Fruit fly (Drosophila melanogaster) whole organism, embryonic: ENCODE data around the gene CG15923.

Experiments used
- ATbp ChIP-seq: fragments of 200-800 bp; sonication (Bioruptor generic); optimal IDR thresholded peaks from 2 replicates; lab custom pipeline; 2017; ENCODE audit warnings: missing biosample characterization, mild to moderate bottlenecking, missing genetic modification characterization, missing genetic modification reagents
- B-H2 ChIP-seq: fragments of 200-800 bp; sonication (Bioruptor generic); optimal IDR thresholded peaks from 2 replicates; lab custom pipeline; 2018; ENCODE audit warnings: missing biosample characterization, mild to moderate bottlenecking, missing genetic modification characterization
- CG10543 ChIP-seq: fragments of 200-800 bp; sonication (Bioruptor generic); optimal IDR thresholded peaks from 3 replicates; lab custom pipeline; 2017; ENCODE audit warnings: missing biosample characterization, mild to moderate bottlenecking, missing genetic modification characterization, moderate library complexity
- CG10959 ChIP-seq: fragments of 200-800 bp; sonication (Bioruptor generic); IDR thresholded peaks from 2 replicates; pipeline ENCODE4 v1.3.6; 2022; ENCODE audit warnings: missing biosample characterization, missing genetic modification characterization
- CG11398 ChIP-seq: fragments of 200-800 bp; sonication (Bioruptor generic); optimal IDR thresholded peaks from 2 replicates; lab custom pipeline; 2016; ENCODE audit warnings: missing biosample characterization, missing genetic modification characterization
- CG13287 ChIP-seq: fragments of 200-800 bp; sonication (Bioruptor generic); IDR thresholded peaks from 2 replicates; pipeline ENCODE4 v1.3.6; 2022; ENCODE audit warnings: missing biosample characterization, missing genetic modification characterization; ENCODE audit not compliant: partially characterized antibody
- CG15073 ChIP-seq: fragments of 200-800 bp; sonication (Bioruptor generic); optimal IDR thresholded peaks from 2 replicates; lab custom pipeline; 2016; ENCODE audit warnings: missing biosample characterization, missing genetic modification characterization
- CG1529 ChIP-seq: fragments of 200-800 bp; sonication (Bioruptor generic); optimal IDR thresholded peaks from 3 replicates; lab custom pipeline; 2018; ENCODE audit warnings: missing biosample characterization, missing genetic modification characterization
- CG17359 ChIP-seq: fragments of 200-800 bp; sonication (Bioruptor generic); optimal IDR thresholded peaks from 3 replicates; lab custom pipeline; 2018; ENCODE audit warnings: missing biosample characterization, mild to moderate bottlenecking, missing genetic modification characterization, moderate library complexity
- CG18764 ChIP-seq: fragments of 200-800 bp; sonication (Bioruptor generic); optimal IDR thresholded peaks from 3 replicates; lab custom pipeline; 2016; ENCODE audit warnings: missing biosample characterization, missing genetic modification characterization
- CG3163 ChIP-seq: fragments of 200-800 bp; sonication (Bioruptor generic); optimal IDR thresholded peaks from 3 replicates; lab custom pipeline; 2016; ENCODE audit warnings: missing biosample characterization, missing genetic modification characterization
- CG34224 ChIP-seq: fragments of 200-800 bp; sonication (Bioruptor generic); IDR thresholded peaks from 3 replicates; pipeline ENCODE4 v1.3.6; 2022; ENCODE audit warnings: missing biosample characterization, missing genetic modification characterization; ENCODE audit not compliant: partially characterized antibody
- CG4854 ChIP-seq: fragments of 200-800 bp; sonication (Bioruptor generic); optimal IDR thresholded peaks from 2 replicates; lab custom pipeline; 2016; ENCODE audit warnings: missing biosample characterization, missing genetic modification characterization, inconsistent platforms
- CG5180 ChIP-seq: fragments of 200-800 bp; sonication (Bioruptor generic); optimal IDR thresholded peaks from 3 replicates; lab custom pipeline; 2017; ENCODE audit warnings: missing biosample characterization, missing genetic modification characterization, mild to moderate bottlenecking, moderate library complexity, missing genetic modification reagents
- CG8290 ChIP-seq, 3 experiments: fragments of 200-800 bp; sonication (Bioruptor generic); optimal IDR thresholded peaks; 2 replicates each; lab custom pipeline; 2016 to 2019; ENCODE audit warnings: missing biosample characterization in 3 of 3, missing genetic modification characterization in 3 of 3, mild to moderate bottlenecking in 2 of 3, moderate library complexity in 1 of 3
- CG9437 ChIP-seq: fragments of 200-800 bp; sonication (Bioruptor generic); optimal IDR thresholded peaks from 2 replicates; lab custom pipeline; 2018; ENCODE audit warnings: missing biosample characterization, mild to moderate bottlenecking, missing genetic modification characterization
- HLH3B ChIP-seq: fragments of 200-800 bp; sonication (Bioruptor generic); IDR thresholded peaks from 2 replicates; pipeline ENCODE4 v1.3.6; 2022; ENCODE audit warnings: missing biosample characterization, missing genetic modification characterization
- HLH4C ChIP-seq: fragments of 200-800 bp; sonication (Bioruptor generic); IDR thresholded peaks from 3 replicates; pipeline ENCODE4 v1.3.6; 2022; ENCODE audit warnings: missing biosample characterization, missing genetic modification characterization; ENCODE audit not compliant: partially characterized antibody
- HmgZ ChIP-seq: fragments of 200-800 bp; sonication (Bioruptor generic); optimal IDR thresholded peaks from 2 replicates; lab custom pipeline; 2018; ENCODE audit warnings: missing biosample characterization, mild to moderate bottlenecking, missing genetic modification characterization
- Hr3 ChIP-seq: fragments of 200-800 bp; sonication (Bioruptor generic); optimal IDR thresholded peaks from 3 replicates; lab custom pipeline; 2016; ENCODE audit warnings: missing biosample characterization, missing genetic modification characterization
- Hsf ChIP-seq: fragments of 200-800 bp; sonication (Bioruptor generic); optimal IDR thresholded peaks from 3 replicates; lab custom pipeline; 2016; ENCODE audit warnings: missing biosample characterization, missing genetic modification characterization
- Med ChIP-seq: fragments of 200-800 bp; sonication (Bioruptor generic); peaks from one replicate; lab custom pipeline; 2016; ENCODE audit warnings: missing biosample characterization, missing genetic modification characterization, mild to moderate bottlenecking, inconsistent platforms, moderate library complexity
- Meics ChIP-seq: fragments of 200-800 bp; sonication (Bioruptor generic); optimal IDR thresholded peaks from 2 replicates; lab custom pipeline; 2017; ENCODE audit warnings: missing biosample characterization, mild to moderate bottlenecking, missing genetic modification characterization
- NC2α ChIP-seq: fragments of 200-800 bp; sonication (Bioruptor generic); optimal IDR thresholded peaks from 2 replicates; lab custom pipeline; 2016; ENCODE audit warnings: missing biosample characterization, missing genetic modification characterization
- NFAT ChIP-seq: fragments of 200-800 bp; sonication (Bioruptor generic); IDR thresholded peaks from 2 replicates; pipeline ENCODE4 v1.3.6; 2022; ENCODE audit warnings: missing biosample characterization, missing genetic modification characterization
- Nf-YC ChIP-seq: fragments of 200-800 bp; optimal IDR thresholded peaks from 3 replicates; lab custom pipeline; 2019; ENCODE audit warnings: missing biosample characterization, mild to moderate bottlenecking, missing genetic modification characterization, moderate library complexity
- Xbp1 ChIP-seq: fragments of 200-800 bp; sonication (Bioruptor generic); optimal IDR thresholded peaks from 3 replicates; lab custom pipeline; 2016; ENCODE audit warnings: missing biosample characterization, mild to moderate bottlenecking, missing genetic modification characterization
- chinmo ChIP-seq: fragments of 200-800 bp; sonication (Bioruptor generic); IDR thresholded peaks from 4 replicates; pipeline ENCODE4 v1.3.6; 2022; ENCODE audit warnings: missing biosample characterization, missing genetic modification characterization; ENCODE audit not compliant: partially characterized antibody
- ci ChIP-seq: fragments of 200-800 bp; sonication (Bioruptor generic); IDR thresholded peaks from 3 replicates; pipeline ENCODE4 v1.3.6; 2022; ENCODE audit warnings: missing biosample characterization, missing genetic modification characterization
- dati ChIP-seq: fragments of 200-800 bp; sonication (Bioruptor generic); IDR thresholded peaks from 2 replicates; pipeline ENCODE4 v1.3.6; 2022; ENCODE audit warnings: missing biosample characterization, missing genetic modification characterization
- exex ChIP-seq: fragments of 200-800 bp; sonication (Bioruptor generic); optimal IDR thresholded peaks from 4 replicates; lab custom pipeline; 2018; ENCODE audit warnings: missing biosample characterization, mild to moderate bottlenecking, missing genetic modification characterization, moderate library complexity
- fd102C ChIP-seq: fragments of 200-800 bp; sonication (Bioruptor generic); optimal IDR thresholded peaks from 2 replicates; lab custom pipeline; 2018; ENCODE audit warnings: missing biosample characterization, mild to moderate bottlenecking, missing genetic modification characterization, moderate library complexity
- gcm2 ChIP-seq: fragments of 200-800 bp; sonication (Bioruptor generic); optimal IDR thresholded peaks from 2 replicates; lab custom pipeline; 2016; ENCODE audit warnings: missing biosample characterization, missing genetic modification characterization
- grau ChIP-seq: fragments of 200-800 bp; optimal IDR thresholded peaks from 3 replicates; lab custom pipeline; 2019; ENCODE audit warnings: missing biosample characterization, mild to moderate bottlenecking, missing genetic modification characterization, moderate library complexity
- h ChIP-seq: fragments of >200 bp; optimal IDR thresholded peaks from 2 replicates; lab custom pipeline; 2017
- ind ChIP-seq: fragments of 200-800 bp; sonication (Bioruptor generic); optimal IDR thresholded peaks from 3 replicates; lab custom pipeline; 2016; ENCODE audit warnings: missing biosample characterization, missing genetic modification characterization
- inv ChIP-seq: fragments of 200-800 bp; sonication (Bioruptor generic); IDR thresholded peaks from 2 replicates; pipeline ENCODE4 v1.3.6; 2022; ENCODE audit warnings: missing biosample characterization, missing genetic modification characterization; ENCODE audit not compliant: partially characterized antibody
- nom ChIP-seq: fragments of 200-800 bp; sonication (Bioruptor generic); optimal IDR thresholded peaks from 2 replicates; lab custom pipeline; 2017; ENCODE audit warnings: missing biosample characterization, missing genetic modification characterization, mild to moderate bottlenecking, moderate library complexity, missing genetic modification reagents
- odd ChIP-seq: fragments of 200-800 bp; sonication (Bioruptor generic); optimal IDR thresholded peaks from 2 replicates; lab custom pipeline; 2017; ENCODE audit warnings: missing biosample characterization, mild to moderate bottlenecking, missing genetic modification characterization
- otp ChIP-seq: fragments of 200-800 bp; sonication (Bioruptor generic); IDR thresholded peaks from 3 replicates; pipeline ENCODE4, ENCODE4 v1.3.6; 2022; ENCODE audit warnings: missing biosample characterization, missing genetic modification characterization
- pnt ChIP-seq: fragments of 200-800 bp; sonication (Bioruptor generic); optimal IDR thresholded peaks from 3 replicates; lab custom pipeline; 2016; ENCODE audit warnings: missing biosample characterization, missing genetic modification characterization
- pzg ChIP-seq: fragments of 200-800 bp; sonication (Bioruptor generic); optimal IDR thresholded peaks from 3 replicates; lab custom pipeline; 2018; ENCODE audit warnings: missing biosample characterization, mild to moderate bottlenecking, missing genetic modification characterization, moderate library complexity
- run ChIP-seq: fragments of 200-800 bp; sonication (Bioruptor generic); optimal IDR thresholded peaks from 3 replicates; lab custom pipeline; 2018; ENCODE audit warnings: missing biosample characterization, mild to moderate bottlenecking, missing genetic modification characterization
- sc ChIP-seq, 3 experiments: fragments of >200 bp in 2 of 3; fragments of 200-800 bp in 1 of 3; sonication (Bioruptor generic) in 1 of 3; optimal IDR thresholded peaks; 2 replicates in 2 of 3; 3 replicates in 1 of 3; lab custom pipeline; 2017; ENCODE audit warnings: mild to moderate bottlenecking in 1 of 3, missing biosample characterization in 1 of 3, missing genetic modification characterization in 1 of 3, missing genetic modification reagents in 1 of 3
- ssp ChIP-seq: fragments of 200-800 bp; sonication (Bioruptor generic); IDR thresholded peaks from 2 replicates; pipeline ENCODE4 v1.3.6; 2022; ENCODE audit warnings: missing biosample characterization, missing genetic modification characterization
- tap ChIP-seq: fragments of 200-800 bp; optimal IDR thresholded peaks from 3 replicates; lab custom pipeline; 2019; ENCODE audit warnings: missing biosample characterization, mild to moderate bottlenecking, missing genetic modification characterization, moderate library complexity
- ttk ChIP-seq: fragments of 200-800 bp; sonication (Bioruptor generic); IDR thresholded peaks from 2 replicates; pipeline ENCODE4 v2.1.2; 2022; ENCODE audit warnings: missing biosample characterization, missing genetic modification characterization
- wek ChIP-seq: fragments of 200-800 bp; sonication (Bioruptor generic); optimal IDR thresholded peaks from 3 replicates; lab custom pipeline; 2018; ENCODE audit warnings: missing biosample characterization, mild to moderate bottlenecking, missing genetic modification characterization, moderate library complexity
- z ChIP-seq: fragments of 200-800 bp; sonication (Bioruptor generic); IDR thresholded peaks from 3 replicates; pipeline ENCODE4 v1.3.6; 2022; ENCODE audit warnings: missing biosample characterization, missing genetic modification characterization

The CG15923 gene

DNA sequence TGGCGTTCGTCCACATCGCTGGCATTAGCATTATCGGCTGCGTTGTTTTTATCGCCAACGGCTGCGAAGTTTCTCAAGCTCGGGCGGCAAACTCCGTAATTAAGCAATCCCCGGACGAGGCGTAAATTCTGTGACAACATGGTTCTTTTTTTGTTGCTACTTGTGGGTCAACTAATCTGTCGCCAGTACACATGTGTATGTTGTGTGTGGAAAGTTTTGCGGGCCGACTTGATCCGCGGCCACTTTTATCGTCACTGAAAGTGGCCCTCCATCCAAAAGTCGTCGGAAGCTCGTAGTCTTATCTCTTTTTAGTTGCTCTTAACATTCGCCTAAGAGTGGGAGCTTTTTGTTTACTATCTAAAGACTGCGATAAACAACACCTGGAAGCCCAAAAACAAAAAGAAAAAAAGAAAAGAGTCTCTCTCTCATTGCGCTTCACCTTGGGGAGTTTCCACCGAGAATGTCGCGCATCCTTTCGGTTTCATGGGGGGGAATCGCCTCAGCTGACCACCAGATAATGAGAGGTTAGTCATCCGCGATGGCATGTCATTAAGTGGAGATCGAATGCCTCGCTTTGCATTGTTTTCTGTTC is 52.8 kb downstream of the CG15923 start, which contains the start of gene CG10877 (continued):
- TF ChIP-seq CG13287 (GFP tag; lab: Robert Waterston, UW) (peak; percentile 20; the same call in 1 of the 2 replicates), HLH3B (GFP tag; lab: Robert Waterston, UW) (no peak), z (0 out of 3 replicates have a peak, but pooled peaks have one; percentile 9), Hr3 (no peak), NFAT (GFP tag; lab: Robert Waterston, UW) (peak; percentile 33; the same call in 1 of the 2 replicates), pzg (GFP tag; lab: Kevin White, UChicago) (no peak), Meics (GFP tag; lab: Kevin White, UChicago) (no peak), sc (optimal IDR thresholded peaks at IDR 0.05; lab: Kevin White, UChicago) (no peak), sc (GFP tag; optimal IDR thresholded peaks at IDR 0.05; lab: Kevin White, UChicago) (no peak), wek (GFP tag; lab: Kevin White, UChicago) (no peak), CG8290 (GFP tag; optimal IDR thresholded peaks at IDR 0.05; lab: Kevin White, UChicago) (no peak), CG8290 (tag; optimal IDR thresholded peaks at IDR 0.05; lab: Kevin White, UChicago) (no peak), CG17359 (tag; lab: Kevin White, UChicago) (no peak), run (no peak), CG15073 (GFP tag; lab: Kevin White, UChicago) (no peak), CG5180 (peak; percentile 5), grau (no peak), nom (GFP tag; lab: Kevin White, UChicago) (peak; percentile 71), gcm2 (GFP tag; lab: Kevin White, UChicago) (no peak), CG18764 (GFP tag; lab: Kevin White, UChicago) (no peak), ATbp (GFP tag; lab: Kevin White, UChicago) (no peak), Xbp1 (GFP tag; lab: Kevin White, UChicago) (no peak), tap (tag; lab: Kevin White, UChicago) (no peak), ci (GFP tag; lab: Robert Waterston, UW) (0 out of 3 replicates have a peak, but pooled peaks have one; percentile 7), odd (GFP tag; lab: Kevin White, UChicago) (peak; percentile 22), HLH4C (no peak), CG10543 (peak; percentile 43), ttk (no peak), Nf-YC (tag; lab: Kevin White, UChicago) (no peak), chinmo (GFP tag; lab: Robert Waterston, UW) (0 out of 4 replicates have a peak, but pooled peaks have one; percentile 36), Hsf (GFP tag; lab: Kevin White, UChicago) (no peak), ind (GFP tag; lab: Kevin White, UChicago) (no peak), CG9437 (GFP tag; lab: Kevin White, UChicago) (no peak), CG3163 (GFP tag; lab: Kevin White, UChicago) (peak; percentile 92), CG1529 (GFP tag; lab: Kevin White, UChicago) (no peak), pnt (no peak), B-H2 (GFP tag; lab: Kevin White, UChicago) (no peak), ssp (GFP tag; lab: Robert Waterston, UW) (no peak), dati (no peak), Med (GFP tag; lab: Kevin White, UChicago) (peak; percentile 72), exex (tag; lab: Kevin White, UChicago) (peak; percentile 58), CG10959 (GFP tag; lab: Robert Waterston, UW) (no peak), HmgZ (tag; lab: Kevin White, UChicago) (peak; percentile 33), CG4854 (GFP tag; lab: Kevin White, UChicago) (no peak), CG34224 (peak; percentile 28; the same call in 1 of the 3 replicates), inv (GFP tag; lab: Robert Waterston, UW) (no peak), CG11398 (no peak), fd102C (GFP tag; lab: Kevin White, UChicago) (no peak), h (lab: Kevin White, UChicago) (no peak), NC2α (GFP tag; lab: Kevin White, UChicago) (no peak), otp (no peak)
